Fruit fly (Drosophila melanogaster) whole organism, embryonic: Measurements from ENCODE around the gene hbt.

Experiments
- CG14014 ChIP-seq: fragments of 200-800 bp; sonication (Bioruptor generic); IDR thresholded peaks from 2 replicates; pipeline ENCODE4 v1.3.6; 2022; ENCODE audit warnings: missing biosample characterization, missing genetic modification characterization
- CG16863 ChIP-seq: fragments of 200-800 bp; sonication (Bioruptor generic); optimal IDR thresholded peaks from 3 replicates; lab custom pipeline; 2016; ENCODE audit warnings: missing biosample characterization, missing genetic modification characterization
- CG18764 ChIP-seq: fragments of 200-800 bp; sonication (Bioruptor generic); optimal IDR thresholded peaks from 3 replicates; lab custom pipeline; 2016; ENCODE audit warnings: missing biosample characterization, missing genetic modification characterization
- CG30020 ChIP-seq: fragments of 200-800 bp; optimal IDR thresholded peaks from 2 replicates; lab custom pipeline; 2019; ENCODE audit warnings: missing biosample characterization, mild to moderate bottlenecking, missing genetic modification characterization, moderate library complexity
- CG30431 ChIP-seq: fragments of 200-800 bp; sonication (Bioruptor generic); optimal IDR thresholded peaks from 2 replicates; lab custom pipeline; 2017; ENCODE audit warnings: missing biosample characterization, missing genetic modification characterization
- CG4707 ChIP-seq: fragments of 200-800 bp; sonication (Bioruptor generic); optimal IDR thresholded peaks from 2 replicates; lab custom pipeline; 2018; ENCODE audit warnings: missing biosample characterization, mild to moderate bottlenecking, missing genetic modification characterization, moderate library complexity
- Dek ChIP-seq: fragments of 200-800 bp; sonication (Bioruptor generic); optimal IDR thresholded peaks from 3 replicates; lab custom pipeline; 2019; ENCODE audit warnings: missing biosample characterization, mild to moderate bottlenecking, missing genetic modification characterization, moderate library complexity
- Lpt ChIP-seq: fragments of >200 bp; optimal IDR thresholded peaks from 2 replicates; lab custom pipeline; 2018; ENCODE audit warnings: missing biosample characterization, missing genetic modification characterization
- MBD-R2 ChIP-seq: fragments of 200-800 bp; sonication (Bioruptor generic); IDR thresholded peaks from 2 replicates; pipeline ENCODE4 v1.3.6; 2022; ENCODE audit warnings: missing biosample characterization, missing genetic modification characterization
- NfI ChIP-seq: fragments of 200-800 bp; sonication (Bioruptor generic); optimal IDR thresholded peaks from 3 replicates; lab custom pipeline; 2018; ENCODE audit warnings: missing biosample characterization, mild to moderate bottlenecking, missing genetic modification characterization, moderate library complexity
- ftz-f1 ChIP-seq: fragments of 200-800 bp; sonication (Bioruptor generic); optimal IDR thresholded peaks from 2 replicates; lab custom pipeline; 2016; ENCODE audit warnings: missing biosample characterization, missing genetic modification characterization
- mld ChIP-seq: fragments of 200-800 bp; sonication (Bioruptor generic); IDR thresholded peaks from 3 replicates; pipeline ENCODE4 v1.3.6; 2022; ENCODE audit warnings: missing biosample characterization, missing genetic modification characterization; ENCODE audit not compliant: partially characterized antibody
- seq ChIP-seq: fragments of 200-800 bp; sonication (Bioruptor generic); IDR thresholded peaks from 2 replicates; pipeline ENCODE4 v1.3.6; 2022; ENCODE audit warnings: missing biosample characterization, missing genetic modification characterization
- ttk ChIP-seq: fragments of 200-800 bp; sonication (Bioruptor generic); IDR thresholded peaks from 2 replicates; pipeline ENCODE4 v2.1.2; 2022; ENCODE audit warnings: missing biosample characterization, missing genetic modification characterization

dm6 chr2L:13362953-13363352 is 32.0 kb upstream of the hbt start:
- TF ChIP-seq ftz-f1 (GFP tag; lab: Kevin White, UChicago) (no peak), ttk (GFP tag; lab: Robert Waterston, UW) (no peak), CG16863 (GFP tag; lab: Kevin White, UChicago) (no peak), CG30020 (tag; lab: Kevin White, UChicago) (no peak), seq (GFP tag; lab: Robert Waterston, UW) (no peak), Dek (tag; lab: Kevin White, UChicago) (no peak), NfI (no peak), mld (GFP tag; lab: Robert Waterston, UW) (no peak), CG30431 (no peak), MBD-R2 (no peak), CG18764 (GFP tag; lab: Kevin White, UChicago) (no peak), CG14014 (GFP tag; lab: Robert Waterston, UW) (no peak), CG4707 (GFP tag; lab: Kevin White, UChicago) (no peak), Lpt (GFP tag; lab: Kevin White, UChicago) (no peak)
